Worm (Caenorhabditis elegans): ENCODE data around the gene tag-131.

ce11 chrIII:4359900-4360299 lies 42.4 kb downstream of the tag-131 start:
- TF ChIP-seq zag-1 (tag; optimal IDR thresholded peaks at IDR 0.05) (no peak), nhr-77 (tag; optimal IDR thresholded peaks at IDR 0.05) (no peak), unc-39 (tag; optimal IDR thresholded peaks at IDR 0.05) (no peak)
